Fruit fly (Drosophila melanogaster): ENCODE measurements around the gene Lectin-galC1.
A peak's percentile ranks its signal among the peaks of the same experiment; 100 is the strongest.

Gene Lectin-galC1

dm6 chr2L:19433292-19433691 is 16.0 kb downstream of the Lectin-galC1 start (continued):
- no peak for TF ChIP-seq tio (GFP tag; optimal IDR thresholded peaks at IDR 0.05)
- no peak for TF ChIP-seq wdn (GFP tag; IDR thresholded peaks at IDR 0.05)
- TF ChIP-seq CG34422 (GFP tag; IDR thresholded peaks at IDR 0.05): no peak
- TF ChIP-seq phol (tag; optimal IDR thresholded peaks at IDR 0.05): no peak
- no peak for TF ChIP-seq CG4282 (GFP tag; optimal IDR thresholded peaks at IDR 0.05)
- TF ChIP-seq CG31388 (GFP tag; optimal IDR thresholded peaks at IDR 0.05): no peak
- TF ChIP-seq ftz-f1 (GFP tag; optimal IDR thresholded peaks at IDR 0.05): no peak
- no peak for TF ChIP-seq Chrac-16 (GFP tag; optimal IDR thresholded peaks at IDR 0.05)
- TF ChIP-seq bigmax (GFP tag; optimal IDR thresholded peaks at IDR 0.05): no peak
- TF ChIP-seq Nf-YC (tag; optimal IDR thresholded peaks at IDR 0.05): no peak
- no peak for TF ChIP-seq CG3995 (GFP tag; optimal IDR thresholded peaks at IDR 0.05)
- TF ChIP-seq cg (GFP tag; optimal IDR thresholded peaks at IDR 0.05): no peak
- TF ChIP-seq C15 (GFP tag; IDR thresholded peaks at IDR 0.05): no peak
- no peak for TF ChIP-seq zf30C (GFP tag; optimal IDR thresholded peaks at IDR 0.05)
- TF ChIP-seq CG3407 (GFP tag; optimal IDR thresholded peaks at IDR 0.05): no peak
- no peak; the same call in 1 of the 2 replicates for TF ChIP-seq Xrp1 (GFP tag; IDR thresholded peaks at IDR 0.05)
- no peak for TF ChIP-seq shn (GFP tag; optimal IDR thresholded peaks at IDR 0.05)
- no peak for TF ChIP-seq CG14710 (tag; optimal IDR thresholded peaks at IDR 0.05)
- TF ChIP-seq ac (GFP tag; optimal IDR thresholded peaks at IDR 0.05): no peak
- no peak for TF ChIP-seq CG4730 (GFP tag; IDR thresholded peaks at IDR 0.05)
- peak; percentile 34 for TF ChIP-seq CG10543 (GFP tag; optimal IDR thresholded peaks at IDR 0.05)
- no peak for TF ChIP-seq sqz (GFP tag; optimal IDR thresholded peaks at IDR 0.05)
- TF ChIP-seq CG6765 (GFP tag; optimal IDR thresholded peaks at IDR 0.05): no peak
- TF ChIP-seq CG4707 (GFP tag; optimal IDR thresholded peaks at IDR 0.05): peak; percentile 46
- TF ChIP-seq ewg (GFP tag; optimal IDR thresholded peaks at IDR 0.05): no peak
- no peak for TF ChIP-seq CG7357 (GFP tag; IDR thresholded peaks at IDR 0.05)
- TF ChIP-seq Hr3 (GFP tag; optimal IDR thresholded peaks at IDR 0.05): no peak
- no peak for TF ChIP-seq CG6175 (GFP tag; IDR thresholded peaks at IDR 0.05)
- peak; percentile 27 for TF ChIP-seq Hmr (GFP tag; optimal IDR thresholded peaks at IDR 0.05)
- TF ChIP-seq p53 (GFP tag; optimal IDR thresholded peaks at IDR 0.05): no peak
- no peak for TF ChIP-seq Atf3 (GFP tag; optimal IDR thresholded peaks at IDR 0.05)
- no peak for TF ChIP-seq CG14667 (GFP tag; IDR thresholded peaks at IDR 0.05)
- no peak for TF ChIP-seq CrebB (tag; optimal IDR thresholded peaks at IDR 0.05)
- TF ChIP-seq Rx (GFP tag; IDR thresholded peaks at IDR 0.05): no peak
- no peak for TF ChIP-seq CG1792 (GFP tag; optimal IDR thresholded peaks at IDR 0.05)
- no peak for TF ChIP-seq dysf (GFP tag; IDR thresholded peaks at IDR 0.05)
- no peak for TF ChIP-seq kah (GFP tag; optimal IDR thresholded peaks at IDR 0.05)
- TF ChIP-seq sim (GFP tag; IDR thresholded peaks at IDR 0.05): no peak
- TF ChIP-seq CG9609 (GFP tag; optimal IDR thresholded peaks at IDR 0.05): no peak
- no peak for TF ChIP-seq H2.0 (GFP tag; IDR thresholded peaks at IDR 0.05)
- TF ChIP-seq Med (GFP tag): peak; percentile 72
- TF ChIP-seq Oaz (GFP tag; IDR thresholded peaks at IDR 0.05): no peak
- TF ChIP-seq CG32772 (GFP tag; IDR thresholded peaks at IDR 0.05): no peak
- no peak for TF ChIP-seq Jarid2 (GFP tag; optimal IDR thresholded peaks at IDR 0.05)
- TF ChIP-seq CG17361 (GFP tag; IDR thresholded peaks at IDR 0.05): no peak
- TF ChIP-seq z (GFP tag; IDR thresholded peaks at IDR 0.05): no peak
- peak; percentile 25 for TF ChIP-seq CG12391 (tag; optimal IDR thresholded peaks at IDR 0.05)
- no peak for TF ChIP-seq crc (GFP tag; optimal IDR thresholded peaks at IDR 0.05)
- TF ChIP-seq cas (GFP tag; IDR thresholded peaks at IDR 0.05): no peak
- TF ChIP-seq CG2889 (GFP tag; IDR thresholded peaks at IDR 0.05): no peak
- peak; percentile 32 for TF ChIP-seq PHDP (tag; optimal IDR thresholded peaks at IDR 0.05)
- no peak for TF ChIP-seq CG10431 (GFP tag; optimal IDR thresholded peaks at IDR 0.05)
- peak; percentile 14 for TF ChIP-seq Blimp-1 (GFP tag; optimal IDR thresholded peaks at IDR 0.05)

Data from whole organism, embryonic.